Worm (Caenorhabditis elegans) whole organism, L4 larva: ENCODE data around the gene smg-6.

Experiments
- R02D3.7 ChIP-seq: fragments of 150-350 bp; sonication (generic microtip); optimal IDR thresholded peaks from 3 replicates; lab custom pipeline; 2014; ENCODE audit warnings: missing biosample characterization, missing genetic modification characterization
- ama-1 ChIP-seq: fragments of 150-350 bp; optimal IDR thresholded peaks from 2 replicates; lab custom pipeline; 2014; ENCODE audit warnings: inconsistent platforms, mixed read lengths
- ceh-28 ChIP-seq: fragments of 150-350 bp; optimal IDR thresholded peaks from 2 replicates; lab custom pipeline; 2014; ENCODE audit warnings: missing biosample characterization, missing genetic modification reagents, missing genetic modification characterization
- daf-12 ChIP-seq: fragments of 150-350 bp; optimal IDR thresholded peaks from 2 replicates; lab custom pipeline; 2014; ENCODE audit warnings: missing biosample characterization, missing genetic modification reagents, missing genetic modification characterization
- daf-19 ChIP-seq: fragments of 200-800 bp; sonication (Bioruptor generic); conservative IDR thresholded peaks from 2 replicates; pipeline ENCODE4 v1.3.6; 2022; ENCODE audit warnings: missing genetic modification characterization, missing compliant biosample characterization
- daf-8 ChIP-seq: fragments of 200-800 bp; sonication (Bioruptor generic); IDR thresholded peaks from 2 replicates; pipeline ENCODE4 v1.3.6; 2022; ENCODE audit warnings: missing genetic modification characterization, missing compliant biosample characterization
- hmg-1.1 ChIP-seq: fragments of 200-800 bp; sonication (Bioruptor generic); IDR thresholded peaks from 2 replicates; pipeline ENCODE4 v1.3.6; 2022; ENCODE audit warnings: missing genetic modification reagents, missing genetic modification characterization, missing compliant biosample characterization
- lim-7 ChIP-seq: fragments of 200-800 bp; sonication (Bioruptor generic); IDR thresholded peaks from 2 replicates; pipeline ENCODE4 v1.3.6; 2022; ENCODE audit warnings: missing genetic modification characterization, missing compliant biosample characterization
- pha-4 ChIP-seq, 2 experiments: fragments of 150-350 bp in 1 of 2; fragments of 200-800 bp in 1 of 2; sonication (Bioruptor generic) in 1 of 2; IDR thresholded peaks in 1 of 2; optimal IDR thresholded peaks in 1 of 2; 2 replicates each; pipeline versions ENCODE4 v1.3.6 to Lab custom; 2014 to 2022; ENCODE audit warnings: missing genetic modification characterization in 2 of 2, missing genetic modification reagents in 2 of 2, missing biosample characterization in 1 of 2, missing compliant biosample characterization in 1 of 2
- pqm-1 ChIP-seq: sonication (generic microtip); optimal IDR thresholded peaks from 2 replicates; lab custom pipeline; 2017; ENCODE audit warnings: missing biosample characterization, missing genetic modification characterization
- snpc-4 ChIP-seq: fragments of 150-350 bp; optimal IDR thresholded peaks from 2 replicates; lab custom pipeline; 2014; ENCODE audit warnings: missing biosample characterization, missing genetic modification characterization
- unc-62 ChIP-seq, 3 experiments: fragments of 150-350 bp in 1 of 3; sonication (generic microtip); optimal IDR thresholded peaks in 2 of 3; peaks in 1 of 3; 1 replicate in 1 of 3; 2 replicates in 2 of 3; lab custom pipeline; 2014 to 2017; ENCODE audit warnings: missing biosample characterization in 3 of 3, missing genetic modification characterization in 3 of 3, missing genetic modification reagents in 3 of 3, missing genotype in 1 of 3
- zag-1 ChIP-seq: fragments of 150-350 bp; optimal IDR thresholded peaks from 2 replicates; lab custom pipeline; 2014; ENCODE audit warnings: missing biosample characterization, missing genetic modification characterization
- ztf-11 ChIP-seq: fragments of 150-350 bp; optimal IDR thresholded peaks from 2 replicates; lab custom pipeline; 2014; ENCODE audit warnings: missing biosample characterization, missing genetic modification characterization

- no peak for TF ChIP-seq daf-8
- TF ChIP-seq R02D3.7 (tag; lab: Kevin White, UChicago) = no peak
- TF ChIP-seq lim-7 (GFP tag; lab: Robert Waterston, UW) = no peak
- TF ChIP-seq daf-19 (GFP tag; lab: Robert Waterston, UW) = no peak
- no peak for TF ChIP-seq ztf-11
- no peak for TF ChIP-seq ceh-28 (tag; lab: Kevin White, UChicago)
- no peak for TF ChIP-seq unc-62 (GFP tag; optimal IDR thresholded peaks at IDR 0.05 in 1 of 2; lab: Kevin White, UChicago)
- no peak for TF ChIP-seq unc-62 (tag; optimal IDR thresholded peaks at IDR 0.05; lab: Kevin White, UChicago)
- TF ChIP-seq zag-1 = no peak
- no peak for TF ChIP-seq pha-4 (GFP tag; IDR thresholded peaks at IDR 0.05; lab: Robert Waterston, UW)
- no peak for TF ChIP-seq pha-4 (tag; optimal IDR thresholded peaks at IDR 0.05; lab: Kevin White, UChicago)
- no peak for TF ChIP-seq snpc-4 (tag; lab: Kevin White, UChicago)
- no peak for TF ChIP-seq hmg-1.1 (GFP tag; lab: Robert Waterston, UW)
- no peak for TF ChIP-seq pqm-1 (tag; lab: Kevin White, UChicago)
- no peak for TF ChIP-seq ama-1 (lab: Kevin White, UChicago)
- no peak for TF ChIP-seq daf-12
Observed at ce11 chrIII:2468202-2468601, 5.5 kb upstream of the smg-6 start, which contains the start of the genes E02H9.9 and E02H9.1.
